Worm (Caenorhabditis elegans): Measurements from ENCODE around the gene srlf-9.

- no peak for TF ChIP-seq elt-3 (tag; optimal IDR thresholded peaks at IDR 0.05)
- TF ChIP-seq nhr-76 (tag; optimal IDR thresholded peaks at IDR 0.05), result no peak
- TF ChIP-seq cnd-1 (tag; optimal IDR thresholded peaks at IDR 0.05), result no peak
- TF ChIP-seq flh-1 (GFP tag; optimal IDR thresholded peaks at IDR 0.05), result no peak
- no peak for TF ChIP-seq elt-1 (tag; optimal IDR thresholded peaks at IDR 0.05; ENCODE audit: borderline replicate concordance, insufficient read depth)
Observed at ce11 chrIII:13411202-13411601, 9.6 kb upstream of the srlf-9 start.
